Worm (Caenorhabditis elegans) whole organism, L1 larva: Measurements from ENCODE around the gene ahsa-1.

Experiments
- C04F5.9 ChIP-seq: sonication (generic microtip); optimal IDR thresholded peaks from 2 replicates; lab custom pipeline; 2016; ENCODE audit warnings: missing genetic modification characterization, missing compliant biosample characterization
- C16A3.4 ChIP-seq: fragments of 150-350 bp; optimal IDR thresholded peaks from 2 replicates; lab custom pipeline; 2014; ENCODE audit warnings: missing biosample characterization, missing genetic modification characterization
- C34B4.2 ChIP-seq: sonication (generic microtip); optimal IDR thresholded peaks from 2 replicates; lab custom pipeline; 2017; ENCODE audit warnings: mild to moderate bottlenecking, missing genetic modification characterization, missing compliant biosample characterization
- Y116A8C.19 ChIP-seq: sonication (generic microtip); optimal IDR thresholded peaks from 2 replicates; lab custom pipeline; 2016; ENCODE audit warnings: missing compliant biosample characterization, missing genetic modification characterization, borderline replicate concordance
- ceh-82 ChIP-seq, 3 experiments: fragments of 150-350 bp in 1 of 3; sonication (generic microtip) in 2 of 3; optimal IDR thresholded peaks; 2 replicates each; lab custom pipeline; 2014 to 2017; ENCODE audit warnings: missing biosample characterization in 3 of 3, missing genetic modification characterization in 3 of 3
- ceh-90 ChIP-seq: sonication (generic microtip); optimal IDR thresholded peaks from 2 replicates; lab custom pipeline; 2016; ENCODE audit warnings: missing genetic modification characterization, missing compliant biosample characterization
- dpl-1 ChIP-seq, 3 experiments: fragments of 150-350 bp in 2 of 3; sonication (generic microtip) in 1 of 3; optimal IDR thresholded peaks; 2 replicates each; lab custom pipeline; 2014 to 2017; ENCODE audit warnings: missing biosample characterization in 3 of 3, missing genetic modification characterization in 3 of 3, missing genetic modification reagents in 3 of 3
- dsc-1 ChIP-seq: sonication (generic microtip); optimal IDR thresholded peaks from 2 replicates; lab custom pipeline; 2016; ENCODE audit warnings: mild to moderate bottlenecking, missing genetic modification characterization, missing compliant biosample characterization
- efl-1 ChIP-seq, 4 experiments: fragments of 150-350 bp; optimal IDR thresholded peaks in 3 of 4; peaks in 1 of 4; 1 replicate in 1 of 4; 2 replicates in 3 of 4; lab custom pipeline; 2014; ENCODE audit warnings: missing biosample characterization in 2 of 4, missing genetic modification characterization in 2 of 4, missing genetic modification reagents in 2 of 4
- fkh-4 ChIP-seq: sonication (generic microtip); optimal IDR thresholded peaks from 2 replicates; lab custom pipeline; 2016; ENCODE audit warnings: missing compliant biosample characterization, missing genetic modification characterization, borderline replicate concordance
- fkh-8 ChIP-seq: sonication (generic microtip); optimal IDR thresholded peaks from 2 replicates; lab custom pipeline; 2016; ENCODE audit warnings: mild to moderate bottlenecking, missing genetic modification characterization, missing compliant biosample characterization
- grh-1 ChIP-seq: fragments of 200-800 bp; sonication (Bioruptor generic); IDR thresholded peaks from 2 replicates; pipeline ENCODE4 v1.3.6; 2022; ENCODE audit warnings: missing genetic modification reagents, missing genetic modification characterization, missing compliant biosample characterization
- hpl-2 ChIP-seq: fragments of 150-350 bp; optimal IDR thresholded peaks from 2 replicates; lab custom pipeline; 2014; ENCODE audit warnings: missing biosample characterization, missing genetic modification reagents, missing genetic modification characterization
- isw-1 ChIP-seq: fragments of 200-800 bp; sonication (Bioruptor generic); IDR thresholded peaks from 2 replicates; pipeline ENCODE4 v1.3.6; 2022; ENCODE audit warnings: missing genetic modification characterization, missing compliant biosample characterization
- lin-13 ChIP-seq: fragments of 150-350 bp; optimal IDR thresholded peaks from 2 replicates; lab custom pipeline; 2014; ENCODE audit warnings: missing biosample characterization, missing genetic modification reagents, missing genetic modification characterization
- lin-14 ChIP-seq: fragments of 200-800 bp; sonication (Bioruptor generic); optimal IDR thresholded peaks from 2 replicates; lab custom pipeline; 2018; ENCODE audit warnings: mild to moderate bottlenecking, missing genetic modification characterization, moderate library complexity, missing compliant biosample characterization
- lin-15B ChIP-seq: fragments of 150-350 bp; sonication (generic microtip); optimal IDR thresholded peaks from 3 replicates; lab custom pipeline; 2014; ENCODE audit warnings: missing biosample characterization, missing genetic modification characterization
- lin-35 ChIP-seq, 2 experiments: fragments of 150-350 bp; optimal IDR thresholded peaks; 2 replicates each; lab custom pipeline; 2014; ENCODE audit warnings: missing biosample characterization in 2 of 2, missing genetic modification characterization in 2 of 2, missing genetic modification reagents in 2 of 2
- lsy-2 ChIP-seq, 2 experiments: fragments of 150-350 bp; optimal IDR thresholded peaks; 2 replicates each; lab custom pipeline; 2014; ENCODE audit warnings: missing biosample characterization in 2 of 2, missing genetic modification characterization in 2 of 2
- mep-1 ChIP-seq: fragments of 150-350 bp; optimal IDR thresholded peaks from 2 replicates; lab custom pipeline; 2014; ENCODE audit warnings: missing biosample characterization, missing genetic modification characterization
- nhr-11 ChIP-seq: fragments of 150-350 bp; optimal IDR thresholded peaks from 2 replicates; lab custom pipeline; 2014; ENCODE audit warnings: missing biosample characterization, missing genetic modification characterization
- nhr-12 ChIP-seq: sonication (generic microtip); optimal IDR thresholded peaks from 2 replicates; lab custom pipeline; 2017; ENCODE audit warnings: missing biosample characterization, missing genetic modification characterization
- nhr-19 ChIP-seq: fragments of 200-800 bp; sonication (Bioruptor generic); conservative IDR thresholded peaks from 2 replicates; pipeline ENCODE4 v1.3.6; 2022; ENCODE audit warnings: missing genetic modification characterization, missing compliant biosample characterization
- nhr-20 ChIP-seq: sonication (generic microtip); optimal IDR thresholded peaks from 2 replicates; lab custom pipeline; 2016; ENCODE audit warnings: mild to moderate bottlenecking, missing genetic modification characterization, missing compliant biosample characterization
- nhr-71 ChIP-seq: sonication (generic microtip); optimal IDR thresholded peaks from 2 replicates; lab custom pipeline; 2016; ENCODE audit warnings: mild to moderate bottlenecking, missing genetic modification characterization, moderate library complexity, missing compliant biosample characterization
- nhr-77 ChIP-seq: fragments of 150-350 bp; optimal IDR thresholded peaks from 2 replicates; lab custom pipeline; 2014; ENCODE audit warnings: missing biosample characterization, missing genetic modification characterization
- nhr-85 ChIP-seq: sonication (generic microtip); peaks from one replicate; lab custom pipeline; 2016; ENCODE audit warnings: missing genetic modification characterization, inconsistent platforms, missing compliant biosample characterization
- nhr-90 ChIP-seq: sonication (generic microtip); optimal IDR thresholded peaks from 2 replicates; lab custom pipeline; 2016; ENCODE audit warnings: mild to moderate bottlenecking, missing genetic modification characterization, missing compliant biosample characterization; ENCODE audit not compliant: poor library complexity
- pax-3 ChIP-seq: fragments of 200-800 bp; sonication (Bioruptor generic); optimal IDR thresholded peaks from 2 replicates; lab custom pipeline; 2018; ENCODE audit warnings: mild to moderate bottlenecking, missing genetic modification characterization, moderate library complexity, missing compliant biosample characterization
- pqm-1 ChIP-seq: sonication (generic microtip); optimal IDR thresholded peaks from 3 replicates; lab custom pipeline; 2017; ENCODE audit warnings: missing biosample characterization, missing genetic modification characterization
- rnt-1 ChIP-seq: sonication (generic microtip); optimal IDR thresholded peaks from 2 replicates; lab custom pipeline; 2016; ENCODE audit warnings: mild to moderate bottlenecking, missing genetic modification characterization, moderate library complexity, missing compliant biosample characterization
- skn-1 ChIP-seq: fragments of 150-350 bp; optimal IDR thresholded peaks from 2 replicates; lab custom pipeline; 2014; ENCODE audit warnings: missing biosample characterization, missing genetic modification characterization
- snpc-4 ChIP-seq: fragments of 150-350 bp; optimal IDR thresholded peaks from 2 replicates; lab custom pipeline; 2014; ENCODE audit warnings: missing biosample characterization, missing genetic modification characterization
- snu-23 ChIP-seq: sonication (generic microtip); optimal IDR thresholded peaks from 2 replicates; lab custom pipeline; 2016; ENCODE audit warnings: missing genetic modification characterization, missing compliant biosample characterization
- sup-37 ChIP-seq: fragments of 200-800 bp; sonication (Bioruptor generic); optimal IDR thresholded peaks from 2 replicates; lab custom pipeline; 2018; ENCODE audit warnings: mild to moderate bottlenecking, missing genetic modification characterization, missing compliant biosample characterization
- swsn-7 ChIP-seq: sonication (generic microtip); optimal IDR thresholded peaks from 2 replicates; lab custom pipeline; 2016; ENCODE audit warnings: missing genetic modification characterization, missing compliant biosample characterization
- tbx-2 ChIP-seq: sonication (generic microtip); optimal IDR thresholded peaks from 2 replicates; lab custom pipeline; 2016; ENCODE audit warnings: missing genetic modification characterization, missing compliant biosample characterization
- unc-130 ChIP-seq: fragments of 150-350 bp; optimal IDR thresholded peaks from 2 replicates; lab custom pipeline; 2017; ENCODE audit warnings: missing biosample characterization, missing genetic modification characterization, inconsistent platforms
- unc-86 ChIP-seq: sonication (generic microtip); optimal IDR thresholded peaks from 2 replicates; lab custom pipeline; 2016; ENCODE audit warnings: missing genetic modification characterization, missing compliant biosample characterization
- xbp-1 ChIP-seq: sonication (generic microtip); optimal IDR thresholded peaks from 2 replicates; lab custom pipeline; 2016; ENCODE audit warnings: missing genetic modification characterization, missing compliant biosample characterization
- ztf-4 ChIP-seq: fragments of 150-350 bp; optimal IDR thresholded peaks from 2 replicates; lab custom pipeline; 2014; ENCODE audit warnings: missing biosample characterization, missing genetic modification characterization

The ahsa-1 gene

DNA sequence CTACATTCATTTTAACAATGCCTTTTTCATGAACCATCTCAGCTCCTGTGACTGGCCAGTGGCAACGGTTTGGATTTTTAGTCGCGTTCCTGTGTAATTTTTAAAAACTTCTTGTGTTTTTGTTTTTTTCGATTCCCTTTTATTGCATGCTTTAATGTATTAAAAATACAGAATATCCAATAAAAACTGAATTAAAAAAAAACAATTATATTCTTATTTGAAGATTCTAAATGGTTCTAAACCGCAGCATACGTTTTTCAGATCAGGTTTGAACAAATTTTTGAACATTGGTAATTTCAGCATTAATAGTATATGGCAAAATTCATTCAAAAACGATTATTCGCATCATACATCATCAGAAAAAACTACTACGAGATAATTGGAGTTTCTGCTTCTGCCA lies 16.8 kb downstream of the ahsa-1 start, which contains the start of gene dnj-3:
TSS of gene dnj-3 (plus strand) at position 301 of the 400 bp plus-strand sequence.
- TF ChIP-seq efl-1 (optimal IDR thresholded peaks at IDR 0.05; lab: Kevin White, UChicago) (no peak), efl-1 (GFP tag; optimal IDR thresholded peaks at IDR 0.05 in 1 of 2; lab: Kevin White, UChicago) (peak in 1 of 2 experiments; percentile 24), xbp-1 (tag; lab: Kevin White, UChicago) (no peak)

ce11 chrV:15067165-15067564 lies 18.0 kb downstream of the ahsa-1 start, which contains the start of gene C25D7.10:
TSS of gene C25D7.10 (plus strand) at chrV:15067465.
- TF ChIP-seq unc-130 (no peak), nhr-19 (no peak), nhr-90 (no peak), fkh-4 (no peak), ceh-90 (tag; lab: Kevin White, UChicago) (no peak), nhr-85 (tag; lab: Kevin White, UChicago) (no peak), pqm-1 (tag; lab: Kevin White, UChicago) (no peak), snu-23 (GFP tag; lab: Kevin White, UChicago) (no peak), fkh-8 (tag; lab: Kevin White, UChicago) (no peak), Y116A8C.19 (no peak), lin-14 (GFP tag; lab: Kevin White, UChicago) (no peak), sup-37 (GFP tag; lab: Kevin White, UChicago) (no peak), hpl-2 (GFP tag; lab: Kevin White, UChicago) (no peak), nhr-12 (tag; lab: Kevin White, UChicago) (no peak), C04F5.9 (tag; lab: Kevin White, UChicago) (no peak), skn-1 (tag; lab: Kevin White, UChicago) (no peak)

DNA sequence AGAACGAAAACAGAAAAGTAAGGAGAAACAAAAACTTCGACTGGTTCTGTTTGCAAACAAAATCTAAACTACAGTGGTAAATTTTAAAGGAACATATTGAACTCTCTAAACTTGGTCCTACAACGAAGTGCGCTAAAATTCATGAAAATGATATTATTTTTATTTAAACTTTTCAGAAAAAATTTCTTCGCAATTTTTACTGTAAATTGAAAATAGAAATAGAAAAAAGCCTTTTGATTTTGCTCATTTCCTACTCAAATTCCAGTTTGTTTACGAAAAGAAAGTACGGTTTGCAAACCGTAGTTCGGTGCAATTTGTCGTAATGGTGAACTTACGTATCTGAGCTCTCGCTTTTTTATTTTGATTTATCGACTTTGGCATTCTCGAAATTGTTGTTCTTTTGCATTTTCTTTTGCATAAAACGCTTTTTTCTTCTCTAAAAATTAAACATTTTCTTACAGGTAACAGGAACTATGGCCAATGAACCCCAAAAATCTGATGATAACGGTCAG lies 19.3 kb downstream of the ahsa-1 start, which contains the start of gene otub-1:
TSS of gene otub-1 (plus strand) at position 462 of the 512 bp plus-strand sequence.
- TF ChIP-seq efl-1 (optimal IDR thresholded peaks at IDR 0.05; lab: Kevin White, UChicago) (no peak), efl-1 (GFP tag; optimal IDR thresholded peaks at IDR 0.05 in 1 of 2; lab: Kevin White, UChicago) (peak in 1 of 2 experiments; percentile 13), pax-3 (tag; lab: Kevin White, UChicago) (no peak)

- peak; percentile 34 to 53 for TF ChIP-seq efl-1 (optimal IDR thresholded peaks at IDR 0.05; lab: Kevin White, UChicago)
- TF ChIP-seq efl-1 (GFP tag; optimal IDR thresholded peaks at IDR 0.05 in 1 of 2; lab: Kevin White, UChicago) = peak; percentile 37 to 89
- TF ChIP-seq snu-23 (GFP tag; lab: Kevin White, UChicago) = peak; percentile 46
- peak; percentile 47 to 53 for TF ChIP-seq lin-35 (GFP tag; optimal IDR thresholded peaks at IDR 0.05; lab: Kevin White, UChicago)
- TF ChIP-seq nhr-77 (tag; lab: Kevin White, UChicago) = no peak
- TF ChIP-seq isw-1 (GFP tag; lab: Robert Waterston, UW) = 0 out of 2 replicates have a peak, but pooled peaks have one; percentile 2
- TF ChIP-seq lin-15B (tag; lab: Kevin White, UChicago) = no peak
- TF ChIP-seq nhr-12 (tag; lab: Kevin White, UChicago) = no peak
- peak; percentile 48 for TF ChIP-seq nhr-71 (tag; lab: Kevin White, UChicago)
- TF ChIP-seq dsc-1 (tag; lab: Kevin White, UChicago) = peak; percentile 2
- TF ChIP-seq rnt-1 = peak; percentile 72
- TF ChIP-seq mep-1 (tag; lab: Kevin White, UChicago) = peak; percentile 18
- peak; percentile 32 for TF ChIP-seq lin-13 (GFP tag; lab: Kevin White, UChicago)
- peak; percentile 25 for TF ChIP-seq C16A3.4 (tag; lab: Kevin White, UChicago)
- TF ChIP-seq C34B4.2 (tag; lab: Kevin White, UChicago) = no peak
- TF ChIP-seq grh-1 (GFP tag; lab: Robert Waterston, UW) = peak; percentile 51
- TF ChIP-seq nhr-19 = peak; percentile 24; the same call in 1 of the 2 replicates
- TF ChIP-seq lin-14 (GFP tag; lab: Kevin White, UChicago) = peak; percentile 55
- TF ChIP-seq tbx-2 = peak; percentile 15
- peak; percentile 17 for TF ChIP-seq skn-1 (tag; lab: Kevin White, UChicago)
- TF ChIP-seq nhr-85 (tag; lab: Kevin White, UChicago) = peak; percentile 70
- TF ChIP-seq pax-3 (tag; lab: Kevin White, UChicago) = peak; percentile 9
- TF ChIP-seq xbp-1 (tag; lab: Kevin White, UChicago) = peak; percentile 28
- TF ChIP-seq dpl-1 (GFP tag; optimal IDR thresholded peaks at IDR 0.05; lab: Kevin White, UChicago) = peak; percentile 17 to 52 (median 45)
- TF ChIP-seq nhr-11 (tag; lab: Kevin White, UChicago) = no peak
- TF ChIP-seq swsn-7 (tag; lab: Kevin White, UChicago) = peak; percentile 19
- TF ChIP-seq unc-86 (tag; lab: Kevin White, UChicago) = peak; percentile 4
- TF ChIP-seq ceh-82 (tag; optimal IDR thresholded peaks at IDR 0.05; lab: Kevin White, UChicago) = peak in 1 of 3 experiments; percentile 32
- peak; percentile 31 for TF ChIP-seq nhr-20 (tag; lab: Kevin White, UChicago)
- no peak for TF ChIP-seq snpc-4
- TF ChIP-seq fkh-8 (tag; lab: Kevin White, UChicago) = peak; percentile 35
- no peak for TF ChIP-seq ztf-4
- TF ChIP-seq lsy-2 (tag; optimal IDR thresholded peaks at IDR 0.05; lab: Kevin White, UChicago) = peak; percentile 31 to 62
Observed at ce11 chrV:15065068-15065744, 20.0 kb downstream of the ahsa-1 start, which contains the start of gene C25D7.9. TSS of gene C25D7.9 (plus strand) at chrV:15065135.
